Worm (Caenorhabditis elegans) whole organism, young adult: Measurements from ENCODE around the gene K09C6.8.

Experiments used
- Y53F4B.3 ChIP-seq: fragments of 200-800 bp; sonication (Bioruptor generic); IDR thresholded peaks from 2 replicates; pipeline ENCODE4 v1.3.6; 2022; ENCODE audit warnings: missing genetic modification reagents, missing genetic modification characterization, missing compliant biosample characterization
- ama-1 ChIP-seq, 3 experiments: fragments of 150-350 bp in 1 of 3; sonication (generic microtip) in 2 of 3; optimal IDR thresholded peaks; 2 replicates each; lab custom pipeline; 2014 to 2018; ENCODE audit warnings: missing biosample characterization in 2 of 3, missing genetic modification characterization in 2 of 3, missing genetic modification reagents in 2 of 3
- aptf-2 ChIP-seq: fragments of 200-800 bp; sonication (Bioruptor generic); conservative IDR thresholded peaks from 2 replicates; pipeline ENCODE4 v1.3.6; 2022; ENCODE audit warnings: missing genetic modification reagents, missing genetic modification characterization, missing compliant biosample characterization
- attf-3 ChIP-seq: fragments of 200-800 bp; sonication (Bioruptor generic); conservative IDR thresholded peaks from 2 replicates; pipeline ENCODE4 v1.3.6; 2022; ENCODE audit warnings: missing genetic modification reagents, missing genetic modification characterization, missing compliant biosample characterization
- lin-40 ChIP-seq: sonication (generic microtip); optimal IDR thresholded peaks from 2 replicates; lab custom pipeline; 2016; ENCODE audit warnings: missing genetic modification characterization, mild to moderate bottlenecking, missing compliant biosample characterization, missing genotype, missing genetic modification reagents
- madf-6 ChIP-seq: fragments of 200-800 bp; sonication (Bioruptor generic); IDR thresholded peaks from 2 replicates; pipeline ENCODE4 v1.3.6; 2022; ENCODE audit warnings: missing genetic modification reagents, missing genetic modification characterization, missing compliant biosample characterization
- sdz-38 ChIP-seq: sonication (generic microtip); optimal IDR thresholded peaks from 2 replicates; lab custom pipeline; 2016; ENCODE audit warnings: missing genotype, missing genetic modification characterization, missing compliant biosample characterization
- sea-2 ChIP-seq: fragments of 200-800 bp; sonication (Bioruptor generic); IDR thresholded peaks from 2 replicates; pipeline ENCODE4 v1.3.6; 2022; ENCODE audit warnings: missing genetic modification characterization, missing compliant biosample characterization
- snpc-1.1 ChIP-seq: sonication (generic microtip); optimal IDR thresholded peaks from 2 replicates; lab custom pipeline; 2017; ENCODE audit warnings: missing genetic modification characterization, mild to moderate bottlenecking, missing compliant biosample characterization, antibody characterized with exemption, moderate library complexity, missing genotype, missing genetic modification reagents; ENCODE audit not compliant: insufficient read depth
- tbp1 ChIP-seq: fragments of 200-800 bp; sonication (Bioruptor generic); optimal IDR thresholded peaks from 2 replicates; lab custom pipeline; 2018; ENCODE audit warnings: mild to moderate bottlenecking, missing genetic modification characterization, missing compliant biosample characterization

DNA sequence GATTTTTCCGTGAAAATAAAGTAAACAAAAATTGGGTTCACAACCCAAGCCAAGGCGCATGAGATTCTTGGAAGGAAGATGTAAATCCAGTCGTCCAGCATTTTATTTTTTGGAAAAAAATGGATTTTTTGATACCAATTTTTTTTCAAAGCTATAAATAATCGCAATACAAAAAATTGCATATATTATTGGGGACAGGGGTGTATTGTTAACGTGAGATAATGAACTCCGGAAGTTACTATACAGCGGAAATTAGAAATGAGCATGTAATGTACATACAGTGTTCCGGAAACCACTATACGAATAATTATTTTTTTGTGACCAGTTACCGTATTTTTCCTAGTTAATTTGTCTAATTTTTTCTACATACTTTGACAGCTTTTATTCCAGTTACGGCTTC lies 41.3 kb upstream of the K09C6.8 start, which contains the start of gene srj-38:
- no peak for TF ChIP-seq attf-3 (GFP tag; lab: Robert Waterston, UW)
- TF ChIP-seq sdz-38: no peak
- no peak for TF ChIP-seq lin-40 (tag; lab: Kevin White, UChicago)
- no peak for TF ChIP-seq tbp1 (GFP tag; lab: Kevin White, UChicago)
- TF ChIP-seq snpc-1.1 (tag; lab: Kevin White, UChicago): no peak
- no peak for TF ChIP-seq ama-1 (optimal IDR thresholded peaks at IDR 0.05; lab: Kevin White, UChicago)
- no peak for TF ChIP-seq ama-1 (GFP tag; optimal IDR thresholded peaks at IDR 0.05; lab: Kevin White, UChicago)
- TF ChIP-seq aptf-2 (GFP tag; lab: Robert Waterston, UW): no peak
- TF ChIP-seq sea-2 (GFP tag; lab: Robert Waterston, UW): no peak
- no peak for TF ChIP-seq Y53F4B.3
- TF ChIP-seq madf-6 (GFP tag; lab: Robert Waterston, UW): no peak
